Worm (Caenorhabditis elegans): ENCODE data around the gene Y110A2AL.6.

DNA sequence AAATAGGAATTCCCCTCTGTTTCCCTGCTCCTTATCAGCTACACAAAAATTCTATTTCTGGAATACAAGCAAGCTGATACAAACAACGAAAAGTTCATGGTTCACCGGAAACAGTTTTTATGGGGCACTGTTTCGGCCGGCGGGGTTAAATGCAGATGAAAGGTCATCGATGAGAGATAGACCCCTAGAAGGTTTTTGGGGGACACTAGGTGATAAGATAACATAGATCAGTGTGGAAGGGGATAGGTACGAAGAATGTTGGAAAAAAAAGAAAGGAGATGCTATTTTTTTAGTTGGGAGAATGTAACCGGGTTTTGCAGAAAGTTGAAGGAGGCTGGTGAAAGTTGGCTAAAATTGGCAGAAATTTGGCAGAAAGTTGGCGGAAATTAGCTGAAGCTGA is 35.9 kb downstream of the Y110A2AL.6 start:
- TF ChIP-seq unc-39 (tag; optimal IDR thresholded peaks at IDR 0.05) (no peak), nhr-76 (tag; optimal IDR thresholded peaks at IDR 0.05) (no peak), ces-1 (GFP tag; optimal IDR thresholded peaks at IDR 0.05) (no peak), drap-1 (GFP tag; optimal IDR thresholded peaks at IDR 0.05) (no peak), lin-13 (tag; optimal IDR thresholded peaks at IDR 0.05) (no peak), nhr-237 (tag; optimal IDR thresholded peaks at IDR 0.05) (no peak), ztf-11 (tag; optimal IDR thresholded peaks at IDR 0.05) (no peak), nhr-28 (tag; optimal IDR thresholded peaks at IDR 0.05) (no peak), elt-3 (tag; optimal IDR thresholded peaks at IDR 0.05) (no peak)

Data from whole organism, mixed stage, embryonic.